Fruit fly (Drosophila melanogaster) whole organism, larva: ENCODE data around the gene meru.
A peak's percentile ranks its signal among the peaks of the same experiment; 100 is the strongest.

Experiments
- noc ChIP-seq: fragments of 200-800 bp; sonication (Bioruptor generic); optimal IDR thresholded peaks from 3 replicates; lab custom pipeline; 2019; ENCODE audit warnings: missing biosample characterization, mild to moderate bottlenecking, missing genetic modification characterization, moderate library complexity

meru gene

dm6 chr3L:15816143-15816487, 27.7 kb downstream of the meru start, which contains the start of gene fwe:
Gene fwe, minus strand, starts transcription at chr3L:15816410.
- no peak for TF ChIP-seq noc (tag; lab: Kevin White, UChicago)

- peak; percentile 70 for TF ChIP-seq noc (tag; lab: Kevin White, UChicago)
These were observed 28.3 kb downstream of the meru start for dm6 chr3L:15815353-15816142.

dm6 chr3L:15813988-15814387, 29.9 kb downstream of the meru start:
- TF ChIP-seq noc (tag; lab: Kevin White, UChicago): no peak

- TF ChIP-seq noc (tag; lab: Kevin White, UChicago): no peak
These were observed 34.1 kb downstream of the meru start for dm6 chr3L:15809768-15810167.

- no peak for TF ChIP-seq noc (tag; lab: Kevin White, UChicago)
These were observed 34.7 kb downstream of the meru start, which contains the start of gene CG13445 for dm6 chr3L:15809185-15809584. Gene CG13445, plus strand, starts transcription at chr3L:15809485.

- no peak for TF ChIP-seq noc (tag; lab: Kevin White, UChicago)
These were observed 35.2 kb downstream of the meru start for dm6 chr3L:15808667-15809066.

dm6 chr3L:15808022-15808421, 35.8 kb downstream of the meru start, which contains the start of gene CG6244:
Gene CG6244, plus strand, starts transcription at chr3L:15808322.
- TF ChIP-seq noc (tag; lab: Kevin White, UChicago): no peak

dm6 chr3L:15802655-15803054, 41.2 kb downstream of the meru start:
- no peak for TF ChIP-seq noc (tag; lab: Kevin White, UChicago)

dm6 chr3L:15802117-15802516, 41.7 kb downstream of the meru start:
- no peak for TF ChIP-seq noc (tag; lab: Kevin White, UChicago)

- no peak for TF ChIP-seq noc (tag; lab: Kevin White, UChicago)
These were observed 49.6 kb downstream of the meru start for dm6 chr3L:15794311-15794710.

- no peak for TF ChIP-seq noc (tag; lab: Kevin White, UChicago)
These were observed 52.8 kb downstream of the meru start for dm6 chr3L:15791072-15791471.
